Worm (Caenorhabditis elegans) whole organism, L2 larva: ENCODE measurements around the gene T16G1.2.
A peak's percentile ranks its signal among the peaks of the same experiment; 100 is the strongest.

Source experiments
- crh-2 ChIP-seq: sonication (generic microtip); optimal IDR thresholded peaks from 2 replicates; lab custom pipeline; 2017; ENCODE audit warnings: missing biosample characterization, missing genetic modification characterization
- elt-1 ChIP-seq: fragments of 150-350 bp; optimal IDR thresholded peaks from 2 replicates; lab custom pipeline; 2014; ENCODE audit warnings: missing biosample characterization, missing genetic modification characterization
- lin-11 ChIP-seq: fragments of 150-350 bp; sonication (generic microtip); optimal IDR thresholded peaks from 2 replicates; lab custom pipeline; 2014; ENCODE audit warnings: missing biosample characterization, missing genetic modification characterization, inconsistent platforms, mixed read lengths
- lsy-2 ChIP-seq, 2 experiments: fragments of 150-350 bp in 1 of 2; sonication (generic microtip) in 1 of 2; optimal IDR thresholded peaks; 2 replicates each; lab custom pipeline; 2014 to 2017; ENCODE audit warnings: missing biosample characterization in 2 of 2, missing genetic modification characterization in 2 of 2
- mab-5 ChIP-seq: fragments of 150-350 bp; optimal IDR thresholded peaks from 2 replicates; lab custom pipeline; 2014; ENCODE audit warnings: missing biosample characterization, missing genetic modification characterization
- nhr-237 ChIP-seq: fragments of 150-350 bp; optimal IDR thresholded peaks from 2 replicates; lab custom pipeline; 2014; ENCODE audit warnings: missing biosample characterization, missing genetic modification characterization
- snpc-4 ChIP-seq: fragments of 150-350 bp; optimal IDR thresholded peaks from 2 replicates; lab custom pipeline; 2014; ENCODE audit warnings: missing biosample characterization, missing genetic modification characterization
- unc-62 ChIP-seq: fragments of 150-350 bp; optimal IDR thresholded peaks from 2 replicates; lab custom pipeline; 2014; ENCODE audit warnings: missing biosample characterization, missing genetic modification reagents, missing genetic modification characterization
- ztf-11 ChIP-seq: sonication (generic microtip); optimal IDR thresholded peaks from 2 replicates; lab custom pipeline; 2017; ENCODE audit warnings: missing biosample characterization, missing genetic modification characterization

- TF ChIP-seq lin-11 (tag; lab: Kevin White, UChicago) (no peak), snpc-4 (tag; lab: Kevin White, UChicago) (no peak), nhr-237 (tag; lab: Kevin White, UChicago) (no peak), mab-5 (tag; lab: Kevin White, UChicago) (peak; percentile 37), unc-62 (GFP tag; lab: Kevin White, UChicago) (no peak), lsy-2 (tag; optimal IDR thresholded peaks at IDR 0.05; lab: Kevin White, UChicago) (no peak), elt-1 (tag; lab: Kevin White, UChicago) (no peak), crh-2 (tag; lab: Kevin White, UChicago) (no peak), ztf-11 (tag; lab: Kevin White, UChicago) (no peak)
Measured at ce11 chrV:12898583-12899232, 30.6 kb upstream of the T16G1.2 start.
